Fruit fly (Drosophila melanogaster) whole organism, prepupa: ENCODE data around the gene Nprl3.

Experiments
- Blimp-1 ChIP-seq: fragments of 200-800 bp; sonication (Bioruptor generic); optimal IDR thresholded peaks from 3 replicates; lab custom pipeline; 2017; ENCODE audit warnings: missing biosample characterization, missing genetic modification characterization, mild to moderate bottlenecking, moderate library complexity, missing genetic modification reagents
- CG11762 ChIP-seq: fragments of 200-800 bp; sonication (Bioruptor generic); optimal IDR thresholded peaks from 3 replicates; lab custom pipeline; 2016; ENCODE audit warnings: missing biosample characterization, missing genetic modification characterization; ENCODE audit not compliant: insufficient read depth
- CG11902 ChIP-seq: fragments of 200-800 bp; sonication (Bioruptor generic); optimal IDR thresholded peaks from 3 replicates; lab custom pipeline; 2016; ENCODE audit warnings: missing biosample characterization, missing genetic modification characterization
- CG15336 ChIP-seq: fragments of 200-800 bp; sonication (Bioruptor generic); IDR thresholded peaks from 2 replicates; pipeline ENCODE4 v1.3.6; 2022; ENCODE audit warnings: missing biosample characterization, missing genetic modification characterization
- CG1621 ChIP-seq: fragments of 200-800 bp; sonication (Bioruptor generic); optimal IDR thresholded peaks from 3 replicates; lab custom pipeline; 2018; ENCODE audit warnings: missing biosample characterization, mild to moderate bottlenecking, missing genetic modification characterization
- CG34406 ChIP-seq: fragments of 200-800 bp; sonication (Bioruptor generic); optimal IDR thresholded peaks from 3 replicates; lab custom pipeline; 2016; ENCODE audit warnings: missing biosample characterization, missing genetic modification characterization
- CG3919 ChIP-seq: fragments of 200-800 bp; sonication (Bioruptor generic); optimal IDR thresholded peaks from 3 replicates; lab custom pipeline; 2016; ENCODE audit warnings: missing biosample characterization, missing genetic modification characterization
- CG4318 ChIP-seq: fragments of 200-800 bp; sonication (Bioruptor generic); optimal IDR thresholded peaks from 3 replicates; lab custom pipeline; 2017; ENCODE audit warnings: missing biosample characterization, mild to moderate bottlenecking, missing genetic modification characterization
- CG6163 ChIP-seq: fragments of 200-800 bp; sonication (Bioruptor generic); IDR thresholded peaks from 3 replicates; pipeline ENCODE4 v1.3.6; 2022; ENCODE audit warnings: missing biosample characterization, missing genetic modification characterization
- CG6276 ChIP-seq: fragments of 200-800 bp; sonication (Bioruptor generic); optimal IDR thresholded peaks from 2 replicates; lab custom pipeline; 2017; ENCODE audit warnings: missing biosample characterization, mild to moderate bottlenecking, missing genetic modification characterization
- CG6792 ChIP-seq: fragments of 200-800 bp; sonication (Bioruptor generic); optimal IDR thresholded peaks from 3 replicates; lab custom pipeline; 2016; ENCODE audit warnings: missing biosample characterization, missing genetic modification characterization
- CG6808 ChIP-seq: fragments of 200-800 bp; sonication (Bioruptor generic); optimal IDR thresholded peaks from 3 replicates; lab custom pipeline; 2017; ENCODE audit warnings: missing biosample characterization, missing genetic modification characterization, mild to moderate bottlenecking, moderate library complexity, missing genetic modification reagents
- CG7368 ChIP-seq: fragments of 200-800 bp; sonication (Bioruptor generic); optimal IDR thresholded peaks from 3 replicates; lab custom pipeline; 2016; ENCODE audit warnings: missing biosample characterization, missing genetic modification characterization
- CG8119 ChIP-seq: fragments of 200-800 bp; sonication (Bioruptor generic); IDR thresholded peaks from 3 replicates; pipeline ENCODE4 v1.3.6; 2022; ENCODE audit warnings: missing biosample characterization, missing genetic modification characterization
- CG8632 ChIP-seq: fragments of 200-800 bp; sonication (Bioruptor generic); optimal IDR thresholded peaks from 3 replicates; lab custom pipeline; 2016; ENCODE audit warnings: missing biosample characterization, missing genetic modification characterization
- CG9139 ChIP-seq: fragments of 200-800 bp; sonication (Bioruptor generic); optimal IDR thresholded peaks from 3 replicates; lab custom pipeline; 2017; ENCODE audit warnings: missing biosample characterization, mild to moderate bottlenecking, missing genetic modification characterization
- Eip75B ChIP-seq: fragments of 200-800 bp; sonication (Bioruptor generic); optimal IDR thresholded peaks from 3 replicates; lab custom pipeline; 2016; ENCODE audit warnings: missing biosample characterization, missing genetic modification characterization
- Eip78C ChIP-seq: fragments of 200-800 bp; sonication (Bioruptor generic); peaks from one replicate; lab custom pipeline; 2016; ENCODE audit warnings: missing biosample characterization, missing genetic modification characterization
- Ets21C ChIP-seq: fragments of 200-800 bp; sonication (Bioruptor generic); optimal IDR thresholded peaks from 3 replicates; lab custom pipeline; 2016; ENCODE audit warnings: missing biosample characterization, missing genetic modification characterization
- Ets96B ChIP-seq: fragments of 200-800 bp; optimal IDR thresholded peaks from 2 replicates; lab custom pipeline; 2019; ENCODE audit warnings: missing biosample characterization, mild to moderate bottlenecking, missing genetic modification characterization, moderate library complexity
- Gug ChIP-seq: fragments of 200-800 bp; sonication (Bioruptor generic); IDR thresholded peaks from 2 replicates; pipeline ENCODE4 v1.3.6; 2022; ENCODE audit warnings: missing biosample characterization, missing genetic modification characterization
- Hr38 ChIP-seq: sonication (Bioruptor generic); optimal IDR thresholded peaks from 2 replicates; lab custom pipeline; 2016; ENCODE audit warnings: missing biosample characterization, missing genetic modification characterization
- Hr39 ChIP-seq: fragments of 200-800 bp; sonication (Bioruptor generic); optimal IDR thresholded peaks from 2 replicates; lab custom pipeline; 2016; ENCODE audit warnings: missing biosample characterization, missing genetic modification characterization
- Hr4 ChIP-seq: fragments of 200-800 bp; sonication (Bioruptor generic); optimal IDR thresholded peaks from 3 replicates; lab custom pipeline; 2016; ENCODE audit warnings: missing biosample characterization, missing genetic modification characterization
- Met ChIP-seq: fragments of 200-800 bp; sonication (Bioruptor generic); optimal IDR thresholded peaks from 3 replicates; lab custom pipeline; 2016; ENCODE audit warnings: missing biosample characterization, missing genetic modification characterization
- OdsH ChIP-seq: fragments of 200-800 bp; sonication (Bioruptor generic); optimal IDR thresholded peaks from 3 replicates; lab custom pipeline; 2016; ENCODE audit warnings: missing biosample characterization, missing genetic modification characterization
- Smox ChIP-seq: fragments of 200-800 bp; sonication (Bioruptor generic); optimal IDR thresholded peaks from 3 replicates; lab custom pipeline; 2016; ENCODE audit warnings: missing biosample characterization, missing genetic modification characterization
- Sox102F ChIP-seq: fragments of 200-800 bp; sonication (Bioruptor generic); optimal IDR thresholded peaks from 2 replicates; lab custom pipeline; 2016; ENCODE audit warnings: missing biosample characterization, mild to moderate bottlenecking, missing genetic modification characterization
- Sox14 ChIP-seq: fragments of 200-800 bp; sonication (Bioruptor generic); optimal IDR thresholded peaks from 3 replicates; lab custom pipeline; 2016; ENCODE audit warnings: missing biosample characterization, missing genetic modification characterization
- Sox15 ChIP-seq: fragments of 200-800 bp; sonication (Bioruptor generic); optimal IDR thresholded peaks from 3 replicates; lab custom pipeline; 2016; ENCODE audit warnings: missing biosample characterization, missing genetic modification characterization
- achi ChIP-seq: fragments of 200-800 bp; sonication (Bioruptor generic); optimal IDR thresholded peaks from 3 replicates; lab custom pipeline; 2016; ENCODE audit warnings: missing biosample characterization, missing genetic modification characterization
- acj6 ChIP-seq: fragments of 200-800 bp; sonication (Bioruptor generic); optimal IDR thresholded peaks from 3 replicates; lab custom pipeline; 2016; ENCODE audit warnings: missing biosample characterization, missing genetic modification characterization
- cyc ChIP-seq: fragments of 200-800 bp; sonication (Bioruptor generic); optimal IDR thresholded peaks from 3 replicates; lab custom pipeline; 2016; ENCODE audit warnings: missing biosample characterization, missing genetic modification characterization
- dac ChIP-seq: fragments of 200-800 bp; sonication (Bioruptor generic); optimal IDR thresholded peaks from 2 replicates; lab custom pipeline; 2017; ENCODE audit warnings: missing biosample characterization, mild to moderate bottlenecking, missing genetic modification characterization
- eg ChIP-seq: fragments of 200-800 bp; sonication (Bioruptor generic); IDR thresholded peaks from 3 replicates; pipeline ENCODE4 v1.3.6; 2022; ENCODE audit warnings: missing biosample characterization, missing genetic modification characterization
- esn ChIP-seq: fragments of 200-800 bp; sonication (Bioruptor generic); optimal IDR thresholded peaks from 2 replicates; lab custom pipeline; 2016; ENCODE audit warnings: missing biosample characterization, mild to moderate bottlenecking, missing genetic modification characterization, moderate library complexity
- fd59A ChIP-seq: fragments of 200-800 bp; sonication (Bioruptor generic); optimal IDR thresholded peaks from 2 replicates; lab custom pipeline; 2017; ENCODE audit warnings: missing biosample characterization, mild to moderate bottlenecking, missing genetic modification characterization, missing genetic modification reagents
- fd85E ChIP-seq: fragments of 200-800 bp; sonication (Bioruptor generic); optimal IDR thresholded peaks from 3 replicates; lab custom pipeline; 2016; ENCODE audit warnings: missing biosample characterization, missing genetic modification characterization
- net ChIP-seq: fragments of 200-800 bp; sonication (Bioruptor generic); optimal IDR thresholded peaks from 3 replicates; lab custom pipeline; 2016; ENCODE audit warnings: missing biosample characterization, missing genetic modification characterization
- salr ChIP-seq, 2 experiments: fragments of 200-800 bp; sonication (Bioruptor generic); optimal IDR thresholded peaks; 3 replicates each; lab custom pipeline; 2016 to 2018; ENCODE audit warnings: missing biosample characterization in 2 of 2, missing genetic modification characterization in 2 of 2, mild to moderate bottlenecking in 1 of 2
- spab ChIP-seq: fragments of 200-800 bp; sonication (Bioruptor generic); optimal IDR thresholded peaks from 2 replicates; lab custom pipeline; 2017; ENCODE audit warnings: missing biosample characterization, mild to moderate bottlenecking, missing genetic modification characterization, missing genetic modification reagents
- ss ChIP-seq, 2 experiments: fragments of 200-800 bp; sonication (Bioruptor generic); optimal IDR thresholded peaks; 2 replicates in 1 of 2; 3 replicates in 1 of 2; lab custom pipeline; 2017 to 2018; ENCODE audit warnings: mild to moderate bottlenecking in 2 of 2, missing biosample characterization in 2 of 2, missing genetic modification characterization in 2 of 2, moderate library complexity in 1 of 2
- topi ChIP-seq: fragments of 200-800 bp; sonication (Bioruptor generic); optimal IDR thresholded peaks from 3 replicates; lab custom pipeline; 2016; ENCODE audit warnings: missing biosample characterization, missing genetic modification characterization
- vri ChIP-seq: fragments of 200-800 bp; sonication (Bioruptor generic); optimal IDR thresholded peaks from 3 replicates; lab custom pipeline; 2016; ENCODE audit warnings: missing biosample characterization, mild to moderate bottlenecking, missing genetic modification characterization

The Nprl3 gene

dm6 chr3L:14031171-14032126 is 29.8 kb upstream of the Nprl3 start, which contains the start of the genes CG6650 and endos (continued):
- TF ChIP-seq spab = no peak
- TF ChIP-seq CG4318 (GFP tag; lab: Kevin White, UChicago) = no peak
- TF ChIP-seq CG6808 = peak; percentile 63
- peak; percentile 8 for TF ChIP-seq Sox102F (GFP tag; lab: Kevin White, UChicago)
- TF ChIP-seq CG3919 = peak; percentile 5
- no peak for TF ChIP-seq CG11902 (GFP tag; lab: Kevin White, UChicago)
- peak; percentile 54 for TF ChIP-seq vri
- no peak for TF ChIP-seq fd59A (GFP tag; lab: Kevin White, UChicago)
- TF ChIP-seq CG7368 (GFP tag; lab: Kevin White, UChicago) = no peak
- TF ChIP-seq CG6792 (GFP tag; lab: Kevin White, UChicago) = no peak
- TF ChIP-seq CG8632 (GFP tag; lab: Kevin White, UChicago) = no peak
- TF ChIP-seq salr (GFP tag; optimal IDR thresholded peaks at IDR 0.05; lab: Kevin White, UChicago) = no peak
- TF ChIP-seq Met (GFP tag; lab: Kevin White, UChicago) = peak; percentile 11
- peak; percentile 20 for TF ChIP-seq esn (GFP tag; lab: Kevin White, UChicago)
- no peak for TF ChIP-seq Smox (GFP tag; lab: Kevin White, UChicago)
- peak; percentile 39 for TF ChIP-seq OdsH (GFP tag; lab: Kevin White, UChicago)
- peak; percentile 3 for TF ChIP-seq net (GFP tag; lab: Kevin White, UChicago)

- TF ChIP-seq cyc (GFP tag; lab: Kevin White, UChicago) = no peak
- no peak for TF ChIP-seq CG11762
- peak; percentile 96 for TF ChIP-seq Blimp-1
- TF ChIP-seq spab = no peak
- TF ChIP-seq CG8632 (GFP tag; lab: Kevin White, UChicago) = peak; percentile 19
- no peak for TF ChIP-seq Ets21C (GFP tag; lab: Kevin White, UChicago)
- TF ChIP-seq CG7368 (GFP tag; lab: Kevin White, UChicago) = no peak
- TF ChIP-seq CG6792 (GFP tag; lab: Kevin White, UChicago) = peak; percentile 30
- TF ChIP-seq topi = no peak
- TF ChIP-seq Sox15 = no peak
- TF ChIP-seq CG4318 (GFP tag; lab: Kevin White, UChicago) = no peak
- TF ChIP-seq Hr4 (GFP tag; lab: Kevin White, UChicago) = no peak
- peak; percentile 15 for TF ChIP-seq Eip78C (GFP tag; lab: Kevin White, UChicago)
- TF ChIP-seq esn (GFP tag; lab: Kevin White, UChicago) = peak; percentile 46
- TF ChIP-seq OdsH (GFP tag; lab: Kevin White, UChicago) = no peak
- peak; percentile 36 for TF ChIP-seq achi (GFP tag; lab: Kevin White, UChicago)
- peak; percentile 30 for TF ChIP-seq dac (GFP tag; lab: Kevin White, UChicago)
- no peak for TF ChIP-seq acj6 (GFP tag; lab: Kevin White, UChicago)
- TF ChIP-seq Hr39 (GFP tag; lab: Kevin White, UChicago) = no peak
- TF ChIP-seq CG8119 = 0 out of 3 replicates have a peak, but pooled peaks have one; percentile 19
- peak; percentile 39; the same call in 1 of the 3 replicates for TF ChIP-seq eg
- no peak for TF ChIP-seq CG1621
- peak; percentile 31 for TF ChIP-seq Sox14 (GFP tag; lab: Kevin White, UChicago)
- TF ChIP-seq fd85E (GFP tag; lab: Kevin White, UChicago) = peak; percentile 15
- no peak for TF ChIP-seq CG34406 (GFP tag; lab: Kevin White, UChicago)
- no peak for TF ChIP-seq CG6276 (GFP tag; lab: Kevin White, UChicago)
- no peak for TF ChIP-seq Eip75B (GFP tag; lab: Kevin White, UChicago)
- TF ChIP-seq CG6163 (GFP tag; lab: Robert Waterston, UW) = peak; percentile 78
- TF ChIP-seq ss (GFP tag; optimal IDR thresholded peaks at IDR 0.05; lab: Kevin White, UChicago) = no peak
- TF ChIP-seq CG15336 (GFP tag; lab: Robert Waterston, UW) = peak; percentile 36; the same call in 1 of the 2 replicates
- no peak for TF ChIP-seq Sox102F (GFP tag; lab: Kevin White, UChicago)
- no peak for TF ChIP-seq CG9139
- TF ChIP-seq salr (GFP tag; optimal IDR thresholded peaks at IDR 0.05; lab: Kevin White, UChicago) = no peak
- TF ChIP-seq Gug (GFP tag; lab: Robert Waterston, UW) = no peak
- TF ChIP-seq Ets96B (tag; lab: Kevin White, UChicago) = no peak
- TF ChIP-seq Hr38 = no peak
Measured at dm6 chr3L:14028485-14029384, 27.1 kb upstream of the Nprl3 start, which contains the start of gene Ptip. TSS of gene Ptip (minus strand) at chr3L:14029121.
